Fruit fly (Drosophila melanogaster): ENCODE measurements around the gene CG31373.
A peak's percentile ranks its signal among the peaks of the same experiment; 100 is the strongest.

The CG31373 gene

dm6 chr3R:10678935-10679565, 30.1 kb downstream of the CG31373 start (continued):
- no peak for TF ChIP-seq Taf1 (GFP tag; IDR thresholded peaks at IDR 0.05)
- TF ChIP-seq Ptx1 (GFP tag; IDR thresholded peaks at IDR 0.05) = peak; percentile 25; the same call in 1 of the 2 replicates
- TF ChIP-seq ato (GFP tag; IDR thresholded peaks at IDR 0.05; ENCODE audit: partially characterized antibody) = no peak
- TF ChIP-seq BEAF-32 (GFP tag; optimal IDR thresholded peaks at IDR 0.05) = no peak
- TF ChIP-seq eyg (GFP tag; optimal IDR thresholded peaks at IDR 0.05) = no peak
- TF ChIP-seq CG9437 (GFP tag; optimal IDR thresholded peaks at IDR 0.05) = no peak
- TF ChIP-seq H15 (GFP tag; IDR thresholded peaks at IDR 0.05) = no peak
- TF ChIP-seq lmd (GFP tag; IDR thresholded peaks at IDR 0.05) = 0 out of 2 replicates have a peak, but pooled peaks have one; percentile 10
- TF ChIP-seq tio (GFP tag; optimal IDR thresholded peaks at IDR 0.05) = no peak
- no peak for TF ChIP-seq cas (GFP tag; IDR thresholded peaks at IDR 0.05)
- no peak for TF ChIP-seq CG13123 (GFP tag; optimal IDR thresholded peaks at IDR 0.05)
- no peak for TF ChIP-seq Bteb2 (GFP tag; optimal IDR thresholded peaks at IDR 0.05)
- TF ChIP-seq ara (GFP tag; IDR thresholded peaks at IDR 0.05) = no peak
- no peak for TF ChIP-seq nmo (GFP tag; optimal IDR thresholded peaks at IDR 0.05)
- TF ChIP-seq HLH3B (GFP tag; IDR thresholded peaks at IDR 0.05) = no peak
- TF ChIP-seq CG10654 (GFP tag; optimal IDR thresholded peaks at IDR 0.05) = no peak
- TF ChIP-seq CG11093 (GFP tag; IDR thresholded peaks at IDR 0.05) = no peak
- no peak for TF ChIP-seq Doc2 (GFP tag; IDR thresholded peaks at IDR 0.05)
- TF ChIP-seq HHEX (GFP tag; optimal IDR thresholded peaks at IDR 0.05) = no peak
- TF ChIP-seq HmgZ (tag; optimal IDR thresholded peaks at IDR 0.05) = no peak
- TF ChIP-seq CG15073 (GFP tag; optimal IDR thresholded peaks at IDR 0.05) = no peak
- peak; percentile 5 for TF ChIP-seq lilli (GFP tag; optimal IDR thresholded peaks at IDR 0.05)
- TF ChIP-seq crol (GFP tag; IDR thresholded peaks at IDR 0.05) = no peak
- TF ChIP-seq CG12299 (tag; optimal IDR thresholded peaks at IDR 0.05) = no peak
- peak; percentile 37 for TF ChIP-seq unpg (GFP tag; optimal IDR thresholded peaks at IDR 0.05)
- peak; percentile 55 for TF ChIP-seq CG17328 (GFP tag; IDR thresholded peaks at IDR 0.05)
- TF ChIP-seq vvl (GFP tag; IDR thresholded peaks at IDR 0.05) = 0 out of 2 replicates have a peak, but pooled peaks have one; percentile 6
- TF ChIP-seq CG4707 (GFP tag; optimal IDR thresholded peaks at IDR 0.05) = no peak
- no peak for TF ChIP-seq tna (GFP tag; IDR thresholded peaks at IDR 0.05; ENCODE audit: partially characterized antibody)
- TF ChIP-seq B-H1 (GFP tag; IDR thresholded peaks at IDR 0.05) = no peak
- TF ChIP-seq bsh (GFP tag; optimal IDR thresholded peaks at IDR 0.05) = no peak
- no peak for TF ChIP-seq CG13424 (tag; optimal IDR thresholded peaks at IDR 0.05)
- TF ChIP-seq Fer1 (GFP tag; optimal IDR thresholded peaks at IDR 0.05) = no peak
- TF ChIP-seq CG3065 (GFP tag; optimal IDR thresholded peaks at IDR 0.05) = no peak
- no peak for TF ChIP-seq Aef1 (GFP tag; IDR thresholded peaks at IDR 0.05)
- no peak for TF ChIP-seq CG34422 (GFP tag; IDR thresholded peaks at IDR 0.05)
- no peak for TF ChIP-seq MESR4 (GFP tag; optimal IDR thresholded peaks at IDR 0.05)
- TF ChIP-seq pum (GFP tag; optimal IDR thresholded peaks at IDR 0.05) = no peak
- no peak for TF ChIP-seq CG8388 (GFP tag; optimal IDR thresholded peaks at IDR 0.05)
- no peak for TF ChIP-seq MBD-R2 (GFP tag; IDR thresholded peaks at IDR 0.05)
- TF ChIP-seq CG32772 (GFP tag; IDR thresholded peaks at IDR 0.05) = no peak
- TF ChIP-seq CG14441 (GFP tag; IDR thresholded peaks at IDR 0.05) = no peak
- no peak for TF ChIP-seq Adf1 (GFP tag; IDR thresholded peaks at IDR 0.05)
- no peak for TF ChIP-seq gfzf (GFP tag; optimal IDR thresholded peaks at IDR 0.05)
- TF ChIP-seq CG4820 (GFP tag; optimal IDR thresholded peaks at IDR 0.05) = no peak
- no peak for TF ChIP-seq ewg (GFP tag; optimal IDR thresholded peaks at IDR 0.05)
- no peak for TF ChIP-seq CG9932 (GFP tag; IDR thresholded peaks at IDR 0.05)
- no peak for TF ChIP-seq gce (GFP tag; IDR thresholded peaks at IDR 0.05)
- no peak for TF ChIP-seq gsb (GFP tag; IDR thresholded peaks at IDR 0.05)

All from whole organism, embryonic.